Fruit fly (Drosophila melanogaster): ENCODE measurements around the gene Pcp.

Gene Pcp

dm6 chr2L:7042150-7042811, 20.8 kb downstream of the Pcp start (continued):
- peak; percentile 7 for TF ChIP-seq CG15011 (GFP tag; optimal IDR thresholded peaks at IDR 0.05)
- peak; percentile 68 for TF ChIP-seq CG9932 (GFP tag; IDR thresholded peaks at IDR 0.05)
- peak; percentile 30; the same call in 1 of the 2 replicates for TF ChIP-seq esg (GFP tag; conservative IDR thresholded peaks at IDR 0.05)
- TF ChIP-seq CG4617 (GFP tag; optimal IDR thresholded peaks at IDR 0.05; ENCODE audit: borderline replicate concordance), result peak; percentile 51
- no peak for TF ChIP-seq btn (GFP tag; optimal IDR thresholded peaks at IDR 0.05)
- peak; percentile 1 for TF ChIP-seq CG8290 (GFP tag; optimal IDR thresholded peaks at IDR 0.05)
- peak in 1 of 2 experiments; percentile 89 for TF ChIP-seq CG8290 (tag; optimal IDR thresholded peaks at IDR 0.05)
- peak; percentile 78 for TF ChIP-seq CG10543 (GFP tag; optimal IDR thresholded peaks at IDR 0.05)
- peak; percentile 87 for TF ChIP-seq CG34422 (GFP tag; IDR thresholded peaks at IDR 0.05)
- TF ChIP-seq Ada2b (GFP tag; IDR thresholded peaks at IDR 0.05), result peak; percentile 52
- peak; percentile 68 for TF ChIP-seq CG6765 (GFP tag; optimal IDR thresholded peaks at IDR 0.05)
- no peak for TF ChIP-seq prd (optimal IDR thresholded peaks at IDR 0.05)
- peak; percentile 55; the same call in 2 of the 3 replicates for TF ChIP-seq prd (GFP tag; IDR thresholded peaks at IDR 0.05)
- TF ChIP-seq jing (GFP tag; optimal IDR thresholded peaks at IDR 0.05), result no peak
- peak; percentile 61 for TF ChIP-seq YL-1 (GFP tag; optimal IDR thresholded peaks at IDR 0.05)
- TF ChIP-seq CG17359 (tag; optimal IDR thresholded peaks at IDR 0.05), result no peak
- TF ChIP-seq Sry-δ (GFP tag; optimal IDR thresholded peaks at IDR 0.05), result peak; percentile 72
- peak; percentile 57 for TF ChIP-seq CG18599 (GFP tag; optimal IDR thresholded peaks at IDR 0.05)
- TF ChIP-seq Dref (GFP tag; IDR thresholded peaks at IDR 0.05), result peak; percentile 89
- peak; percentile 47 for TF ChIP-seq org-1 (GFP tag; optimal IDR thresholded peaks at IDR 0.05)
- TF ChIP-seq Xrp1 (GFP tag; IDR thresholded peaks at IDR 0.05), result no peak
- no peak for TF ChIP-seq CG8359 (GFP tag; optimal IDR thresholded peaks at IDR 0.05; ENCODE audit: borderline replicate concordance)
- peak; percentile 33 for TF ChIP-seq CG2712 (tag; optimal IDR thresholded peaks at IDR 0.05)
- TF ChIP-seq ems (GFP tag; optimal IDR thresholded peaks at IDR 0.05), result peak; percentile 47
- TF ChIP-seq Dip2 (GFP tag; IDR thresholded peaks at IDR 0.05), result no peak
- TF ChIP-seq gem (tag; optimal IDR thresholded peaks at IDR 0.05), result peak; percentile 58
- no peak for TF ChIP-seq CG8478 (optimal IDR thresholded peaks at IDR 0.05)
- TF ChIP-seq CG8924 (tag; optimal IDR thresholded peaks at IDR 0.05), result peak; percentile 44
- TF ChIP-seq dmrt11E (tag; optimal IDR thresholded peaks at IDR 0.05), result no peak
- TF ChIP-seq Hey (tag; optimal IDR thresholded peaks at IDR 0.05), result peak; percentile 8
- no peak for TF ChIP-seq dati (GFP tag; IDR thresholded peaks at IDR 0.05)
- peak; percentile 61 for TF ChIP-seq CG7839 (tag; optimal IDR thresholded peaks at IDR 0.05)
- peak; percentile 47; the same call in 2 of the 3 replicates for TF ChIP-seq Doc3 (GFP tag; IDR thresholded peaks at IDR 0.05; ENCODE audit: partially characterized antibody)
- TF ChIP-seq CG6854 (GFP tag; optimal IDR thresholded peaks at IDR 0.05), result no peak
- TF ChIP-seq tgo (GFP tag; IDR thresholded peaks at IDR 0.05), result peak; percentile 46
- 0 out of 2 replicates have a peak, but pooled peaks have one; percentile 51 for TF ChIP-seq cas (GFP tag; IDR thresholded peaks at IDR 0.05)
- peak; percentile 14 for TF ChIP-seq CG5180 (GFP tag; optimal IDR thresholded peaks at IDR 0.05)
- peak; percentile 98 for TF ChIP-seq scrt (GFP tag; optimal IDR thresholded peaks at IDR 0.05)
- no peak for TF ChIP-seq D (optimal IDR thresholded peaks at IDR 0.05)
- no peak for TF ChIP-seq D (GFP tag; optimal IDR thresholded peaks at IDR 0.05)
- TF ChIP-seq CG4328 (GFP tag; optimal IDR thresholded peaks at IDR 0.05), result peak; percentile 26
- TF ChIP-seq CG32772 (GFP tag; IDR thresholded peaks at IDR 0.05), result peak; percentile 41; the same call in 1 of the 2 replicates
- TF ChIP-seq toy (GFP tag; IDR thresholded peaks at IDR 0.05), result no peak
- peak; percentile 82 for TF ChIP-seq Rfx (GFP tag; IDR thresholded peaks at IDR 0.05)
- TF ChIP-seq nerfin-2 (GFP tag; IDR thresholded peaks at IDR 0.05; ENCODE audit: partially characterized antibody), result peak; percentile 46; the same call in 1 of the 2 replicates
- no peak for TF ChIP-seq unpg (GFP tag; optimal IDR thresholded peaks at IDR 0.05)
- peak; percentile 35 for TF ChIP-seq nerfin-1 (tag; optimal IDR thresholded peaks at IDR 0.05)
- TF ChIP-seq CG14710 (tag; optimal IDR thresholded peaks at IDR 0.05), result peak; percentile 61
- peak; percentile 9 for TF ChIP-seq CG3995 (GFP tag; optimal IDR thresholded peaks at IDR 0.05)
- peak; percentile 49 for TF ChIP-seq Sox102F (GFP tag; optimal IDR thresholded peaks at IDR 0.05)
